Fruit fly (Drosophila melanogaster) whole organism, prepupa: Measurements from ENCODE around the gene CG11350.

ENCODE experiments used
- Blimp-1 ChIP-seq: fragments of 200-800 bp; sonication (Bioruptor generic); optimal IDR thresholded peaks from 3 replicates; lab custom pipeline; 2017; ENCODE audit warnings: missing biosample characterization, missing genetic modification characterization, mild to moderate bottlenecking, moderate library complexity, missing genetic modification reagents
- CG10669 ChIP-seq: fragments of 200-800 bp; sonication (Bioruptor generic); optimal IDR thresholded peaks from 3 replicates; lab custom pipeline; 2018; ENCODE audit warnings: missing biosample characterization, mild to moderate bottlenecking, missing genetic modification characterization, moderate library complexity
- CG11294 ChIP-seq: fragments of 200-800 bp; sonication (Bioruptor generic); IDR thresholded peaks from 2 replicates; pipeline ENCODE4 v1.3.6; 2022; ENCODE audit warnings: missing biosample characterization, missing genetic modification characterization
- CG11762 ChIP-seq: fragments of 200-800 bp; sonication (Bioruptor generic); optimal IDR thresholded peaks from 3 replicates; lab custom pipeline; 2016; ENCODE audit warnings: missing biosample characterization, missing genetic modification characterization; ENCODE audit not compliant: insufficient read depth
- CG11902 ChIP-seq: fragments of 200-800 bp; sonication (Bioruptor generic); optimal IDR thresholded peaks from 3 replicates; lab custom pipeline; 2016; ENCODE audit warnings: missing biosample characterization, missing genetic modification characterization
- CG16779 ChIP-seq: fragments of 200-800 bp; sonication (Bioruptor generic); optimal IDR thresholded peaks from 3 replicates; lab custom pipeline; 2017; ENCODE audit warnings: missing biosample characterization, mild to moderate bottlenecking, missing genetic modification characterization
- CG3032 ChIP-seq: fragments of 200-800 bp; optimal IDR thresholded peaks from 2 replicates; lab custom pipeline; 2019; ENCODE audit warnings: missing biosample characterization, mild to moderate bottlenecking, missing genetic modification characterization, moderate library complexity
- CG31627 ChIP-seq: fragments of 200-800 bp; sonication (Bioruptor generic); optimal IDR thresholded peaks from 3 replicates; lab custom pipeline; 2016; ENCODE audit warnings: missing biosample characterization, missing genetic modification characterization
- CG32006 ChIP-seq: fragments of 200-800 bp; sonication (Bioruptor generic); optimal IDR thresholded peaks from 3 replicates; lab custom pipeline; 2017; ENCODE audit warnings: missing biosample characterization, mild to moderate bottlenecking, missing genetic modification characterization
- CG3919 ChIP-seq: fragments of 200-800 bp; sonication (Bioruptor generic); optimal IDR thresholded peaks from 3 replicates; lab custom pipeline; 2016; ENCODE audit warnings: missing biosample characterization, missing genetic modification characterization
- CG4318 ChIP-seq: fragments of 200-800 bp; sonication (Bioruptor generic); optimal IDR thresholded peaks from 3 replicates; lab custom pipeline; 2017; ENCODE audit warnings: missing biosample characterization, mild to moderate bottlenecking, missing genetic modification characterization
- CG6276 ChIP-seq: fragments of 200-800 bp; sonication (Bioruptor generic); optimal IDR thresholded peaks from 2 replicates; lab custom pipeline; 2017; ENCODE audit warnings: missing biosample characterization, mild to moderate bottlenecking, missing genetic modification characterization
- CG6792 ChIP-seq: fragments of 200-800 bp; sonication (Bioruptor generic); optimal IDR thresholded peaks from 3 replicates; lab custom pipeline; 2016; ENCODE audit warnings: missing biosample characterization, missing genetic modification characterization
- CG6854 ChIP-seq: fragments of 200-800 bp; sonication (Bioruptor generic); optimal IDR thresholded peaks from 2 replicates; lab custom pipeline; 2017; ENCODE audit warnings: missing biosample characterization, mild to moderate bottlenecking, missing genetic modification characterization
- CG7368 ChIP-seq: fragments of 200-800 bp; sonication (Bioruptor generic); optimal IDR thresholded peaks from 3 replicates; lab custom pipeline; 2016; ENCODE audit warnings: missing biosample characterization, missing genetic modification characterization
- CG8632 ChIP-seq: fragments of 200-800 bp; sonication (Bioruptor generic); optimal IDR thresholded peaks from 3 replicates; lab custom pipeline; 2016; ENCODE audit warnings: missing biosample characterization, missing genetic modification characterization
- CG9139 ChIP-seq: fragments of 200-800 bp; sonication (Bioruptor generic); optimal IDR thresholded peaks from 3 replicates; lab custom pipeline; 2017; ENCODE audit warnings: missing biosample characterization, mild to moderate bottlenecking, missing genetic modification characterization
- Eip78C ChIP-seq: fragments of 200-800 bp; sonication (Bioruptor generic); peaks from one replicate; lab custom pipeline; 2016; ENCODE audit warnings: missing biosample characterization, missing genetic modification characterization
- Eip93F ChIP-seq: fragments of 200-800 bp; sonication (Bioruptor generic); optimal IDR thresholded peaks from 2 replicates; lab custom pipeline; 2016; ENCODE audit warnings: missing biosample characterization, mild to moderate bottlenecking, missing genetic modification characterization
- Ets21C ChIP-seq: fragments of 200-800 bp; sonication (Bioruptor generic); optimal IDR thresholded peaks from 3 replicates; lab custom pipeline; 2016; ENCODE audit warnings: missing biosample characterization, missing genetic modification characterization
- Ets96B ChIP-seq: fragments of 200-800 bp; optimal IDR thresholded peaks from 2 replicates; lab custom pipeline; 2019; ENCODE audit warnings: missing biosample characterization, mild to moderate bottlenecking, missing genetic modification characterization, moderate library complexity
- Hr4 ChIP-seq: fragments of 200-800 bp; sonication (Bioruptor generic); optimal IDR thresholded peaks from 3 replicates; lab custom pipeline; 2016; ENCODE audit warnings: missing biosample characterization, missing genetic modification characterization
- Met ChIP-seq: fragments of 200-800 bp; sonication (Bioruptor generic); optimal IDR thresholded peaks from 3 replicates; lab custom pipeline; 2016; ENCODE audit warnings: missing biosample characterization, missing genetic modification characterization
- OdsH ChIP-seq: fragments of 200-800 bp; sonication (Bioruptor generic); optimal IDR thresholded peaks from 3 replicates; lab custom pipeline; 2016; ENCODE audit warnings: missing biosample characterization, missing genetic modification characterization
- Sox102F ChIP-seq: fragments of 200-800 bp; sonication (Bioruptor generic); optimal IDR thresholded peaks from 2 replicates; lab custom pipeline; 2016; ENCODE audit warnings: missing biosample characterization, mild to moderate bottlenecking, missing genetic modification characterization
- Sox14 ChIP-seq: fragments of 200-800 bp; sonication (Bioruptor generic); optimal IDR thresholded peaks from 3 replicates; lab custom pipeline; 2016; ENCODE audit warnings: missing biosample characterization, missing genetic modification characterization
- Sox15 ChIP-seq: fragments of 200-800 bp; sonication (Bioruptor generic); optimal IDR thresholded peaks from 3 replicates; lab custom pipeline; 2016; ENCODE audit warnings: missing biosample characterization, missing genetic modification characterization
- achi ChIP-seq: fragments of 200-800 bp; sonication (Bioruptor generic); optimal IDR thresholded peaks from 3 replicates; lab custom pipeline; 2016; ENCODE audit warnings: missing biosample characterization, missing genetic modification characterization
- acj6 ChIP-seq: fragments of 200-800 bp; sonication (Bioruptor generic); optimal IDR thresholded peaks from 3 replicates; lab custom pipeline; 2016; ENCODE audit warnings: missing biosample characterization, missing genetic modification characterization
- cyc ChIP-seq: fragments of 200-800 bp; sonication (Bioruptor generic); optimal IDR thresholded peaks from 3 replicates; lab custom pipeline; 2016; ENCODE audit warnings: missing biosample characterization, missing genetic modification characterization
- dsx ChIP-seq: fragments of 200-800 bp; optimal IDR thresholded peaks from 3 replicates; lab custom pipeline; 2019; ENCODE audit warnings: missing biosample characterization, mild to moderate bottlenecking, missing genetic modification characterization, moderate library complexity; ENCODE audit not compliant: poor library complexity, severe bottlenecking
- eg ChIP-seq: fragments of 200-800 bp; sonication (Bioruptor generic); IDR thresholded peaks from 3 replicates; pipeline ENCODE4 v1.3.6; 2022; ENCODE audit warnings: missing biosample characterization, missing genetic modification characterization
- fd59A ChIP-seq: fragments of 200-800 bp; sonication (Bioruptor generic); optimal IDR thresholded peaks from 2 replicates; lab custom pipeline; 2017; ENCODE audit warnings: missing biosample characterization, mild to moderate bottlenecking, missing genetic modification characterization, missing genetic modification reagents
- fd85E ChIP-seq: fragments of 200-800 bp; sonication (Bioruptor generic); optimal IDR thresholded peaks from 3 replicates; lab custom pipeline; 2016; ENCODE audit warnings: missing biosample characterization, missing genetic modification characterization
- fkh ChIP-seq: fragments of 200-800 bp; sonication (Bioruptor generic); optimal IDR thresholded peaks from 3 replicates; lab custom pipeline; 2017; ENCODE audit warnings: missing biosample characterization, mild to moderate bottlenecking, missing genetic modification characterization, moderate library complexity
- lz ChIP-seq: fragments of 200-800 bp; sonication (Bioruptor generic); optimal IDR thresholded peaks from 3 replicates; lab custom pipeline; 2016; ENCODE audit warnings: missing biosample characterization, missing genetic modification characterization
- pdm3 ChIP-seq: fragments of 200-800 bp; sonication (Bioruptor generic); optimal IDR thresholded peaks from 3 replicates; lab custom pipeline; 2016; ENCODE audit warnings: missing biosample characterization, missing genetic modification characterization
- salr ChIP-seq, 2 experiments: fragments of 200-800 bp; sonication (Bioruptor generic); optimal IDR thresholded peaks; 3 replicates each; lab custom pipeline; 2016 to 2018; ENCODE audit warnings: missing biosample characterization in 2 of 2, missing genetic modification characterization in 2 of 2, mild to moderate bottlenecking in 1 of 2
- spab ChIP-seq: fragments of 200-800 bp; sonication (Bioruptor generic); optimal IDR thresholded peaks from 2 replicates; lab custom pipeline; 2017; ENCODE audit warnings: missing biosample characterization, mild to moderate bottlenecking, missing genetic modification characterization, missing genetic modification reagents
- ss ChIP-seq, 2 experiments: fragments of 200-800 bp; sonication (Bioruptor generic); optimal IDR thresholded peaks; 2 replicates in 1 of 2; 3 replicates in 1 of 2; lab custom pipeline; 2017 to 2018; ENCODE audit warnings: mild to moderate bottlenecking in 2 of 2, missing biosample characterization in 2 of 2, missing genetic modification characterization in 2 of 2, moderate library complexity in 1 of 2
- svp ChIP-seq: fragments of 200-800 bp; sonication (Bioruptor generic); peaks from one replicate; lab custom pipeline; 2016; ENCODE audit warnings: missing biosample characterization, missing genetic modification characterization
- vri ChIP-seq: fragments of 200-800 bp; sonication (Bioruptor generic); optimal IDR thresholded peaks from 3 replicates; lab custom pipeline; 2016; ENCODE audit warnings: missing biosample characterization, mild to moderate bottlenecking, missing genetic modification characterization

The CG11350 gene

dm6 chr3L:4500400-4500799 lies 17.8 kb downstream of the CG11350 start, which contains the start of gene CG13720:
Gene CG13720, minus strand, starts transcription at chr3L:4500500.
- TF ChIP-seq Blimp-1 (GFP tag; lab: Kevin White, UChicago) (peak; percentile 39), CG8632 (GFP tag; lab: Kevin White, UChicago) (no peak), achi (GFP tag; lab: Kevin White, UChicago) (no peak)

dm6 chr3L:4501406-4501805 lies 18.8 kb downstream of the CG11350 start:
- TF ChIP-seq CG6276 (GFP tag; lab: Kevin White, UChicago) (no peak), pdm3 (GFP tag; lab: Kevin White, UChicago) (no peak), fd85E (GFP tag; lab: Kevin White, UChicago) (no peak), CG3032 (tag; lab: Kevin White, UChicago) (no peak), eg (GFP tag; lab: Robert Waterston, UW) (0 out of 3 replicates have a peak, but pooled peaks have one; percentile 25), vri (GFP tag; lab: Kevin White, UChicago) (no peak)

- peak; percentile 68 for TF ChIP-seq Eip78C
- peak; percentile 64 for TF ChIP-seq svp (GFP tag; lab: Kevin White, UChicago)
- no peak for TF ChIP-seq CG6792 (GFP tag; lab: Kevin White, UChicago)
- no peak for TF ChIP-seq Sox102F (GFP tag; lab: Kevin White, UChicago)
- TF ChIP-seq, all 60 proteins: peak for 2
Measured at dm6 chr3L:4507846-4508245, 25.2 kb downstream of the CG11350 start.

- no peak for TF ChIP-seq dsx (GFP tag; lab: Kevin White, UChicago)
- no peak for TF ChIP-seq vri (GFP tag; lab: Kevin White, UChicago)
- TF ChIP-seq, all 60 proteins: peak for 0
Measured at dm6 chr3L:4508307-4508706, 25.7 kb downstream of the CG11350 start, which contains the start of gene NT1. Gene NT1, minus strand, starts transcription at chr3L:4508433.

- TF ChIP-seq dsx (GFP tag; lab: Kevin White, UChicago): no peak
- no peak for TF ChIP-seq CG31627
- no peak for TF ChIP-seq acj6 (GFP tag; lab: Kevin White, UChicago)
- no peak for TF ChIP-seq spab
- TF ChIP-seq CG10669 (GFP tag; lab: Kevin White, UChicago): no peak
- TF ChIP-seq Hr4 (GFP tag; lab: Kevin White, UChicago): peak; percentile 66
- no peak for TF ChIP-seq CG6854 (GFP tag; lab: Kevin White, UChicago)
- TF ChIP-seq CG16779 (tag; lab: Kevin White, UChicago): no peak
- no peak for TF ChIP-seq CG11294 (GFP tag; lab: Robert Waterston, UW)
- TF ChIP-seq Ets96B (tag; lab: Kevin White, UChicago): no peak
- TF ChIP-seq lz: no peak
- TF ChIP-seq Eip93F (GFP tag; lab: Kevin White, UChicago): no peak
- TF ChIP-seq Met (GFP tag; lab: Kevin White, UChicago): no peak
- TF ChIP-seq Sox14 (GFP tag; lab: Kevin White, UChicago): no peak
- TF ChIP-seq CG4318 (GFP tag; lab: Kevin White, UChicago): peak; percentile 61
- TF ChIP-seq Sox15 (GFP tag; lab: Kevin White, UChicago): no peak
- no peak for TF ChIP-seq cyc (GFP tag; lab: Kevin White, UChicago)
- peak in 1 of 2 experiments; percentile 10 for TF ChIP-seq salr (GFP tag; optimal IDR thresholded peaks at IDR 0.05; lab: Kevin White, UChicago)
- TF ChIP-seq achi (GFP tag; lab: Kevin White, UChicago): peak; percentile 10
- no peak for TF ChIP-seq CG7368 (GFP tag; lab: Kevin White, UChicago)
- peak; percentile 13 for TF ChIP-seq OdsH
- no peak for TF ChIP-seq CG11762 (GFP tag; lab: Kevin White, UChicago)
- no peak for TF ChIP-seq fkh
- TF ChIP-seq CG11902 (GFP tag; lab: Kevin White, UChicago): no peak
- no peak for TF ChIP-seq CG6792 (GFP tag; lab: Kevin White, UChicago)
- TF ChIP-seq Ets21C (GFP tag; lab: Kevin White, UChicago): no peak
- TF ChIP-seq ss (GFP tag; optimal IDR thresholded peaks at IDR 0.05; lab: Kevin White, UChicago): no peak
- peak; percentile 14 for TF ChIP-seq svp (GFP tag; lab: Kevin White, UChicago)
- TF ChIP-seq CG8632 (GFP tag; lab: Kevin White, UChicago): peak; percentile 2
- TF ChIP-seq fd59A (GFP tag; lab: Kevin White, UChicago): no peak
- TF ChIP-seq CG9139: no peak
- TF ChIP-seq CG3919 (GFP tag; lab: Kevin White, UChicago): no peak
- TF ChIP-seq CG32006 (GFP tag; lab: Kevin White, UChicago): peak; percentile 73
- TF ChIP-seq fd85E (GFP tag; lab: Kevin White, UChicago): no peak
Measured at dm6 chr3L:4508926-4509457, 26.4 kb downstream of the CG11350 start.
